Worm (Caenorhabditis elegans) whole organism, young adult: Measurements from ENCODE around the gene pals-31.

Source experiments
- B0019.2 ChIP-seq: fragments of 200-800 bp; sonication (Bioruptor generic); conservative IDR thresholded peaks from 2 replicates; pipeline ENCODE4 v1.3.6; 2022; ENCODE audit warnings: missing genetic modification reagents, missing genetic modification characterization, missing compliant biosample characterization
- B0261.1 ChIP-seq: sonication (generic microtip); optimal IDR thresholded peaks from 2 replicates; lab custom pipeline; 2016; ENCODE audit warnings: mild to moderate bottlenecking, missing genetic modification characterization, moderate library complexity, missing compliant biosample characterization
- B0336.3 ChIP-seq: fragments of 200-800 bp; sonication (Bioruptor generic); IDR thresholded peaks from 2 replicates; pipeline ENCODE4 v1.3.6; 2022; ENCODE audit warnings: missing genetic modification characterization, missing compliant biosample characterization
- C17E4.6 ChIP-seq: fragments of 200-800 bp; sonication (Bioruptor generic); IDR thresholded peaks from 2 replicates; pipeline ENCODE4 v1.3.6; 2022; ENCODE audit warnings: missing genetic modification reagents, missing genetic modification characterization, missing compliant biosample characterization
- D2030.7 ChIP-seq: fragments of 200-800 bp; sonication (Bioruptor generic); IDR thresholded peaks from 2 replicates; pipeline ENCODE4 v1.3.6; 2022; ENCODE audit warnings: missing genetic modification reagents, missing genetic modification characterization, missing compliant biosample characterization
- F10E7.11 ChIP-seq: sonication (generic microtip); optimal IDR thresholded peaks from 2 replicates; lab custom pipeline; 2017; ENCODE audit warnings: mild to moderate bottlenecking, missing genetic modification characterization, moderate library complexity, missing compliant biosample characterization
- F22D6.2 ChIP-seq: sonication (generic microtip); optimal IDR thresholded peaks from 2 replicates; lab custom pipeline; 2016; ENCODE audit warnings: mild to moderate bottlenecking, missing genetic modification characterization, missing compliant biosample characterization
- F33H1.4 ChIP-seq: fragments of 200-800 bp; sonication (Bioruptor generic); IDR thresholded peaks from 2 replicates; pipeline ENCODE4 v1.3.6; 2022; ENCODE audit warnings: missing genetic modification reagents, missing genetic modification characterization, missing compliant biosample characterization
- K12H6.12 ChIP-seq: fragments of 200-800 bp; sonication (Bioruptor generic); optimal IDR thresholded peaks from 2 replicates; lab custom pipeline; 2018; ENCODE audit warnings: mild to moderate bottlenecking, missing genetic modification characterization, missing compliant biosample characterization
- Y53G8AR.9 ChIP-seq: fragments of 200-800 bp; sonication (Bioruptor generic); conservative IDR thresholded peaks from 2 replicates; pipeline ENCODE4 v1.3.6; 2022; ENCODE audit warnings: missing genetic modification reagents, missing genetic modification characterization, missing compliant biosample characterization
- akir-1 ChIP-seq: fragments of 200-800 bp; sonication (Bioruptor generic); optimal IDR thresholded peaks from 2 replicates; lab custom pipeline; 2018; ENCODE audit warnings: mild to moderate bottlenecking, missing genetic modification characterization, moderate library complexity, missing compliant biosample characterization
- ama-1 ChIP-seq, 3 experiments: fragments of 150-350 bp in 1 of 3; sonication (generic microtip) in 2 of 3; optimal IDR thresholded peaks; 2 replicates each; lab custom pipeline; 2014 to 2018; ENCODE audit warnings: missing biosample characterization in 2 of 3, missing genetic modification characterization in 2 of 3, missing genetic modification reagents in 2 of 3
- atf-7 ChIP-seq: sonication (generic microtip); optimal IDR thresholded peaks from 2 replicates; lab custom pipeline; 2017; ENCODE audit warnings: mild to moderate bottlenecking, missing genetic modification characterization, missing compliant biosample characterization
- attf-6 ChIP-seq: fragments of 200-800 bp; sonication (Bioruptor generic); IDR thresholded peaks from 2 replicates; pipeline ENCODE4 v1.3.6; 2022; ENCODE audit warnings: missing genetic modification reagents, missing genetic modification characterization, missing compliant biosample characterization
- ceh-100 ChIP-seq: fragments of 200-800 bp; sonication (Bioruptor generic); IDR thresholded peaks from 2 replicates; pipeline ENCODE4 v1.3.6; 2022; ENCODE audit warnings: missing genetic modification reagents, missing genetic modification characterization, missing compliant biosample characterization
- ceh-27 ChIP-seq: fragments of 200-800 bp; sonication (Bioruptor generic); optimal IDR thresholded peaks from 2 replicates; lab custom pipeline; 2018; ENCODE audit warnings: mild to moderate bottlenecking, missing genetic modification characterization, moderate library complexity, missing compliant biosample characterization
- dpl-1 ChIP-seq: fragments of 150-350 bp; optimal IDR thresholded peaks from 2 replicates; lab custom pipeline; 2014; ENCODE audit warnings: missing biosample characterization, missing genetic modification reagents, missing genetic modification characterization
- ekl-4 ChIP-seq: fragments of 200-800 bp; sonication (Bioruptor generic); IDR thresholded peaks from 2 replicates; pipeline ENCODE4 v1.3.6; 2022; ENCODE audit warnings: missing genetic modification reagents, missing genetic modification characterization, missing compliant biosample characterization
- hlh-26 ChIP-seq: fragments of 200-800 bp; sonication (Bioruptor generic); conservative IDR thresholded peaks from 2 replicates; pipeline ENCODE4 v1.3.6; 2022; ENCODE audit warnings: missing genetic modification reagents, missing genetic modification characterization, missing compliant biosample characterization
- hmg-1.2 ChIP-seq: fragments of 200-800 bp; sonication (Bioruptor generic); IDR thresholded peaks from 2 replicates; pipeline ENCODE4 v1.3.6; 2022; ENCODE audit warnings: missing genetic modification reagents, missing genetic modification characterization, missing compliant biosample characterization
- lin-54 ChIP-seq: fragments of 200-800 bp; sonication (Bioruptor generic); optimal IDR thresholded peaks from 2 replicates; lab custom pipeline; 2018; ENCODE audit warnings: mild to moderate bottlenecking, missing genetic modification characterization, missing compliant biosample characterization
- lir-1 ChIP-seq: fragments of 200-800 bp; sonication (Bioruptor generic); conservative IDR thresholded peaks from 2 replicates; pipeline ENCODE4 v1.3.6; 2022; ENCODE audit warnings: missing genetic modification reagents, missing genetic modification characterization, missing compliant biosample characterization
- mel-28 ChIP-seq: sonication (generic microtip); optimal IDR thresholded peaks from 2 replicates; lab custom pipeline; 2016; ENCODE audit warnings: borderline replicate concordance, mild to moderate bottlenecking, missing genetic modification characterization, missing compliant biosample characterization
- mxl-1 ChIP-seq: sonication (generic microtip); optimal IDR thresholded peaks from 2 replicates; lab custom pipeline; 2016; ENCODE audit warnings: missing genetic modification characterization, missing compliant biosample characterization
- nfya-1 ChIP-seq: sonication (generic microtip); optimal IDR thresholded peaks from 2 replicates; lab custom pipeline; 2017; ENCODE audit warnings: antibody characterized with exemption, missing compliant biosample characterization, missing genetic modification characterization, borderline replicate concordance; ENCODE audit not compliant: insufficient read depth
- rcor-1 ChIP-seq: fragments of 200-800 bp; sonication (Bioruptor generic); IDR thresholded peaks from 2 replicates; pipeline ENCODE4 v1.3.6; 2022; ENCODE audit warnings: missing genetic modification reagents, missing genetic modification characterization, missing compliant biosample characterization
- rec-8 ChIP-seq, 2 experiments: sonication (generic microtip); optimal IDR thresholded peaks; 2 replicates each; lab custom pipeline; 2016; ENCODE audit warnings: mild to moderate bottlenecking in 2 of 2, missing genetic modification characterization in 2 of 2, missing genetic modification reagents in 2 of 2, missing genotype in 2 of 2, missing biosample characterization in 1 of 2, missing compliant biosample characterization in 1 of 2, moderate library complexity in 1 of 2
- rpc-1 ChIP-seq, 2 experiments: fragments of 150-350 bp in 1 of 2; sonication (generic microtip) in 1 of 2; optimal IDR thresholded peaks; 2 replicates each; lab custom pipeline; 2014 to 2018; ENCODE audit warnings: missing biosample characterization in 1 of 2, missing genetic modification characterization in 1 of 2, missing genetic modification reagents in 1 of 2, missing genotype in 1 of 2
- sea-2 ChIP-seq: fragments of 200-800 bp; sonication (Bioruptor generic); IDR thresholded peaks from 2 replicates; pipeline ENCODE4 v1.3.6; 2022; ENCODE audit warnings: missing genetic modification characterization, missing compliant biosample characterization
- sptf-2 ChIP-seq: fragments of 200-800 bp; sonication (Bioruptor generic); optimal IDR thresholded peaks from 2 replicates; lab custom pipeline; 2018; ENCODE audit warnings: mild to moderate bottlenecking, missing genetic modification characterization, missing compliant biosample characterization
- unc-62 ChIP-seq: fragments of 150-350 bp; optimal IDR thresholded peaks from 2 replicates; lab custom pipeline; 2014; ENCODE audit warnings: missing biosample characterization, missing genetic modification reagents, missing genetic modification characterization
- xnd-1 ChIP-seq: sonication (generic microtip); optimal IDR thresholded peaks from 2 replicates; lab custom pipeline; 2016; ENCODE audit warnings: missing genotype, missing genetic modification reagents, missing genetic modification characterization, missing compliant biosample characterization
- ztf-22 ChIP-seq: fragments of 200-800 bp; sonication (Bioruptor generic); optimal IDR thresholded peaks from 2 replicates; lab custom pipeline; 2018; ENCODE audit warnings: mild to moderate bottlenecking, missing genetic modification characterization, moderate library complexity, missing compliant biosample characterization
- ztf-3 ChIP-seq: fragments of 200-800 bp; sonication (Bioruptor generic); optimal IDR thresholded peaks from 2 replicates; lab custom pipeline; 2018; ENCODE audit warnings: mild to moderate bottlenecking, missing genetic modification characterization, missing compliant biosample characterization

pals-31 gene

DNA sequence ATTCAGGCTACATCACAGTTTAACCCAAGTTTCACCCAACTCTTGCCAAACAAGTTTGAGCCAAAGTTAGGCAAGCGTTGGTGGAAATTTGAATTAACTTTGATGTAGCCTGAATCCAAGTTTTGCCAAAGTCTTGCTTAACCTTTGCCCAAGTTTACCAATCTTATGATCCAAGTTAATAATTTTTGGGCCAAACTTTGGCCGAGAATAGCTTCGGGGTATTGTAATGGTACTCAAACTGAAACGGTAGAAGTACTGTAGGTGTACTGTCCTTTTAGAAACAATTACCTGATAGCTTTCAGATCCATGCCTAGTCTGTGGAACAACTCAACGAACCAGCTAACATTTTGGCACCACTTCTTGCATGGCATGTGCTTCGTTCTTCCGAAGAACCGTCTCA lies 36.1 kb upstream of the pals-31 start, which contains the start of gene nhr-251:
TSS of gene nhr-251 (plus strand) at position 301 of the 400 bp plus-strand sequence.
- TF ChIP-seq attf-6 (no peak), hmg-1.2 (no peak), lin-54 (GFP tag; lab: Kevin White, UChicago) (no peak), ceh-100 (no peak), F10E7.11 (tag; lab: Kevin White, UChicago) (no peak), ztf-3 (GFP tag; lab: Kevin White, UChicago) (no peak), C17E4.6 (no peak), sptf-2 (no peak), F22D6.2 (tag; lab: Kevin White, UChicago) (no peak), D2030.7 (GFP tag; lab: Robert Waterston, UW) (no peak), unc-62 (GFP tag; lab: Kevin White, UChicago) (no peak), B0019.2 (GFP tag; lab: Robert Waterston, UW) (no peak), nfya-1 (tag; lab: Kevin White, UChicago) (no peak), lir-1 (GFP tag; lab: Robert Waterston, UW) (no peak), B0336.3 (GFP tag; lab: Robert Waterston, UW) (no peak)
- TF ChIP-seq, all 124 proteins: peak for 0

DNA sequence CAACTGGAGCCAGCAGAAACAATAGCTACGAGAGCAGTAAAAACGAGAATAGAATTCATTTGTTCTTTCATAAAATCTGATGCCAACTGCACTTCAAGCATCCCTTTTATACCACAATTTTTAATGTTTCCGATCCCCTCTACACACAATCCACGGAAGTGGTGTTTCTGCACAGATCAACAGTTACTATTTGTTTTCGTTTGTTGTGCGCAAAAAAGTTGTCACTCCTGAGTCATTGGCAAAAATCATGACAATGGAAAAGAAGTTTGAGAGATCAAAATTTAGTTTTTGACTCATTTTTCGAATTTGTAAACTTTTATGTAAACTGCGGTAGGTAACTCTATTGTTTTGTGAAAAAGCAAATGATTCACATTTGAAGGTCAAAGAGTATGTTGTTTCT lies 32.3 kb upstream of the pals-31 start, which contains the start of gene srlf-37:
TSS of gene srlf-37 (minus strand) at position 101 of the 400 bp plus-strand sequence.
- no peak for TF ChIP-seq sea-2
- TF ChIP-seq rec-8 (tag; optimal IDR thresholded peaks at IDR 0.05; lab: Kevin White, UChicago): no peak
- no peak for TF ChIP-seq Y53G8AR.9 (GFP tag; lab: Robert Waterston, UW)
- TF ChIP-seq sptf-2: no peak
- TF ChIP-seq rpc-1 (optimal IDR thresholded peaks at IDR 0.05; lab: Kevin White, UChicago): no peak
- no peak for TF ChIP-seq rpc-1 (tag; optimal IDR thresholded peaks at IDR 0.05; lab: Kevin White, UChicago)
- no peak for TF ChIP-seq hlh-26 (GFP tag; lab: Robert Waterston, UW)
- TF ChIP-seq, all 124 proteins: peak for 0

DNA sequence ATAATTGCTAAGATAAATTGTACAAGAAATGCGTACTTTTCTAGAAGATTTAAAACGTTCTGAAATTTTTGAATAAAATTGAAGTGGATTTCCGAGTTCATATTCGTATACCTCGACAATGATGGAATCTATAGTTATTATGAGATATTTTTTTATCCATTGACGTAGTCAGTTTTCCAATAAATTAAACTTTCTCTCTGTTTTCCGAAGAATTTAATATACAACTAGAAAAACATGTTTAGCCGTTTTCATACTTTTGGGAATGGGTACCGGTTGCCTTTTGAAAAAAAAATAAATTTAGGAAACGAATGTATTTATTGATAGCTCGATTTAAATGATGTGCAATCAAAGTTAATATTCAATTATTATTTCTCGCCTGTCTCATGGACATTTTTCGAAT lies 27.5 kb upstream of the pals-31 start, which contains the start of gene srw-109:
TSS of gene srw-109 (minus strand) at position 101 of the 400 bp plus-strand sequence.
- TF ChIP-seq dpl-1 (GFP tag; lab: Kevin White, UChicago): no peak
- TF ChIP-seq xnd-1 (tag; lab: Kevin White, UChicago): no peak
- TF ChIP-seq, all 124 proteins: peak for 0

DNA sequence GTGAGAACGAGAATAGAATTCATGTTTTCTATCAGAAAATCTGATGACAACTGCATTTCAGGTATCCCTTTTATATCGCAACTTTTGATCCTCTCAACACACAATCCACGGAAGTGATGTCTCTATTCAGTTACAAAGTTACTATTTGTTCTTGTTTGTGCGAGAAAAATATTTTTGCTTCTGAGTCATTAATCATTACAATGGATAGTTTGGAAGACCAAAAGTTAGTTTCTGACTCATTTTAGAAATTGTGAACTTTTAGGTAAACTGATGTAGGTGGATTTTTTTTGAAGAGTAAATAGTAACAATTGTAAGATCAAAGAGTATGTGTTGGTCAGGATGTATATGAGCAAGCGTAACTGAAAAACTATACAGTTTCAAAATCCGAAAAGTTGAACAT lies 26.7 kb upstream of the pals-31 start, which contains the start of gene srlf-36:
TSS of gene srlf-36 (minus strand) at position 101 of the 400 bp plus-strand sequence.
- TF ChIP-seq ztf-22 (GFP tag; lab: Kevin White, UChicago) (no peak), K12H6.12 (tag; lab: Kevin White, UChicago) (no peak), ceh-27 (GFP tag; lab: Kevin White, UChicago) (no peak), ekl-4 (GFP tag; lab: Robert Waterston, UW) (no peak), B0261.1 (tag; lab: Kevin White, UChicago) (no peak), ama-1 (optimal IDR thresholded peaks at IDR 0.05; lab: Kevin White, UChicago) (no peak), ama-1 (GFP tag; optimal IDR thresholded peaks at IDR 0.05; lab: Kevin White, UChicago) (no peak), mxl-1 (tag; lab: Kevin White, UChicago) (no peak), mel-28 (tag; lab: Kevin White, UChicago) (no peak), F33H1.4 (GFP tag; lab: Robert Waterston, UW) (no peak), atf-7 (tag; lab: Kevin White, UChicago) (no peak), rcor-1 (no peak), akir-1 (no peak)
- TF ChIP-seq, all 124 proteins: peak for 0
